Fruit fly (Drosophila melanogaster) whole organism, embryonic: ENCODE results near the gene Sox100B.
A peak's percentile ranks its signal among the peaks of the same experiment; 100 is the strongest.

Experiments used
- ATbp ChIP-seq: fragments of 200-800 bp; sonication (Bioruptor generic); optimal IDR thresholded peaks from 2 replicates; lab custom pipeline; 2017; ENCODE audit warnings: missing biosample characterization, mild to moderate bottlenecking, missing genetic modification characterization, missing genetic modification reagents
- Abd-B ChIP-seq: fragments of 200-800 bp; sonication (Bioruptor generic); optimal IDR thresholded peaks from 2 replicates; lab custom pipeline; 2018; ENCODE audit warnings: missing biosample characterization, mild to moderate bottlenecking, missing genetic modification characterization, moderate library complexity
- Adf1 ChIP-seq: fragments of 200-800 bp; sonication (Bioruptor generic); IDR thresholded peaks from 2 replicates; pipeline ENCODE4 v1.3.6; 2022; ENCODE audit warnings: missing biosample characterization, missing genetic modification characterization
- Atf-2 ChIP-seq: fragments of 200-800 bp; sonication (Bioruptor generic); optimal IDR thresholded peaks from 2 replicates; lab custom pipeline; 2016; ENCODE audit warnings: missing biosample characterization, missing genetic modification characterization
- CG10431 ChIP-seq: fragments of 200-800 bp; sonication (Bioruptor generic); optimal IDR thresholded peaks from 3 replicates; lab custom pipeline; 2018; ENCODE audit warnings: missing biosample characterization, mild to moderate bottlenecking, missing genetic modification characterization
- CG11696 ChIP-seq: fragments of 200-800 bp; sonication (Bioruptor generic); IDR thresholded peaks from 2 replicates; pipeline ENCODE4 v1.3.6; 2022; ENCODE audit warnings: missing biosample characterization, missing genetic modification characterization
- CG12391 ChIP-seq: fragments of 200-800 bp; sonication (Bioruptor generic); optimal IDR thresholded peaks from 3 replicates; lab custom pipeline; 2018; ENCODE audit warnings: missing biosample characterization, mild to moderate bottlenecking, missing genetic modification characterization, moderate library complexity
- CG12769 ChIP-seq: fragments of 200-800 bp; sonication (Bioruptor generic); optimal IDR thresholded peaks from 2 replicates; lab custom pipeline; 2019; ENCODE audit warnings: missing biosample characterization, mild to moderate bottlenecking, missing genetic modification characterization, moderate library complexity
- CG14860 ChIP-seq: fragments of 200-800 bp; sonication (Bioruptor generic); IDR thresholded peaks from 3 replicates; pipeline ENCODE4 v1.3.6; 2022; ENCODE audit warnings: missing biosample characterization, missing genetic modification characterization; ENCODE audit not compliant: partially characterized antibody
- CG15073 ChIP-seq: fragments of 200-800 bp; sonication (Bioruptor generic); optimal IDR thresholded peaks from 2 replicates; lab custom pipeline; 2016; ENCODE audit warnings: missing biosample characterization, missing genetic modification characterization
- CG17568 ChIP-seq: fragments of 200-800 bp; sonication (Bioruptor generic); optimal IDR thresholded peaks from 2 replicates; lab custom pipeline; 2018; ENCODE audit warnings: missing biosample characterization, mild to moderate bottlenecking, missing genetic modification characterization, moderate library complexity
- CG17802 ChIP-seq: fragments of 200-800 bp; sonication (Bioruptor generic); optimal IDR thresholded peaks from 2 replicates; lab custom pipeline; 2018; ENCODE audit warnings: missing biosample characterization, mild to moderate bottlenecking, missing genetic modification characterization, moderate library complexity
- CG1792 ChIP-seq: fragments of 200-800 bp; sonication (Bioruptor generic); optimal IDR thresholded peaks from 2 replicates; lab custom pipeline; 2016; ENCODE audit warnings: missing biosample characterization, missing genetic modification characterization
- CG2199 ChIP-seq: fragments of 200-800 bp; sonication (Bioruptor generic); IDR thresholded peaks from 3 replicates; pipeline ENCODE4 v1.3.6; 2022; ENCODE audit warnings: missing biosample characterization, missing genetic modification characterization
- CG31365 ChIP-seq: fragments of 200-800 bp; sonication (Bioruptor generic); optimal IDR thresholded peaks from 2 replicates; lab custom pipeline; 2018; ENCODE audit warnings: missing biosample characterization, mild to moderate bottlenecking, missing genetic modification characterization
- CG3163 ChIP-seq: fragments of 200-800 bp; sonication (Bioruptor generic); optimal IDR thresholded peaks from 3 replicates; lab custom pipeline; 2016; ENCODE audit warnings: missing biosample characterization, missing genetic modification characterization
- CG3847 ChIP-seq: fragments of 200-800 bp; sonication (Bioruptor generic); IDR thresholded peaks from 2 replicates; pipeline ENCODE4 v1.3.6; 2022; ENCODE audit warnings: missing biosample characterization, missing genetic modification characterization
- CG3995 ChIP-seq: fragments of 200-800 bp; sonication (Bioruptor generic); optimal IDR thresholded peaks from 3 replicates; lab custom pipeline; 2016; ENCODE audit warnings: missing biosample characterization, missing genetic modification characterization
- CG4707 ChIP-seq: fragments of 200-800 bp; sonication (Bioruptor generic); optimal IDR thresholded peaks from 2 replicates; lab custom pipeline; 2018; ENCODE audit warnings: missing biosample characterization, mild to moderate bottlenecking, missing genetic modification characterization, moderate library complexity
- CG5245 ChIP-seq: fragments of 200-800 bp; sonication (Bioruptor generic); optimal IDR thresholded peaks from 3 replicates; lab custom pipeline; 2016; ENCODE audit warnings: missing biosample characterization, missing genetic modification characterization
- CG7786 ChIP-seq: fragments of 200-800 bp; sonication (Bioruptor generic); optimal IDR thresholded peaks from 2 replicates; lab custom pipeline; 2016; ENCODE audit warnings: missing biosample characterization, missing genetic modification characterization
- CG8290 ChIP-seq, 3 experiments: fragments of 200-800 bp; sonication (Bioruptor generic); optimal IDR thresholded peaks; 2 replicates each; lab custom pipeline; 2016 to 2019; ENCODE audit warnings: missing biosample characterization in 3 of 3, missing genetic modification characterization in 3 of 3, mild to moderate bottlenecking in 2 of 3, moderate library complexity in 1 of 3
- CG8359 ChIP-seq: fragments of 200-800 bp; sonication (Bioruptor generic); optimal IDR thresholded peaks from 2 replicates; lab custom pipeline; 2017; ENCODE audit warnings: missing biosample characterization, mild to moderate bottlenecking, missing genetic modification characterization, borderline replicate concordance
- CG9215 ChIP-seq: fragments of 200-800 bp; sonication (Bioruptor generic); IDR thresholded peaks from 2 replicates; pipeline ENCODE4 v1.3.6; 2022; ENCODE audit warnings: missing biosample characterization, missing genetic modification characterization
- CG9609 ChIP-seq: fragments of 200-800 bp; sonication (Bioruptor generic); optimal IDR thresholded peaks from 3 replicates; lab custom pipeline; 2016; ENCODE audit warnings: missing biosample characterization, missing genetic modification characterization
- Chrac-16 ChIP-seq: fragments of 200-800 bp; sonication (Bioruptor generic); optimal IDR thresholded peaks from 3 replicates; lab custom pipeline; 2016; ENCODE audit warnings: missing biosample characterization, missing genetic modification characterization
- HLHmδ ChIP-seq: fragments of 200-800 bp; sonication (Bioruptor generic); optimal IDR thresholded peaks from 2 replicates; lab custom pipeline; 2018; ENCODE audit warnings: missing biosample characterization, mild to moderate bottlenecking, missing genetic modification characterization, moderate library complexity
- Hand ChIP-seq: fragments of 200-800 bp; sonication (Bioruptor generic); optimal IDR thresholded peaks from 2 replicates; lab custom pipeline; 2017; ENCODE audit warnings: mild to moderate bottlenecking, missing biosample characterization, missing genetic modification reagents, missing genetic modification characterization
- Lpt ChIP-seq: fragments of >200 bp; optimal IDR thresholded peaks from 2 replicates; lab custom pipeline; 2018; ENCODE audit warnings: missing biosample characterization, missing genetic modification characterization
- MESR4 ChIP-seq: fragments of 200-800 bp; sonication (Bioruptor generic); optimal IDR thresholded peaks from 2 replicates; lab custom pipeline; 2018; ENCODE audit warnings: missing biosample characterization, mild to moderate bottlenecking, missing genetic modification characterization, moderate library complexity
- Mrtf ChIP-seq: fragments of 200-800 bp; sonication (Bioruptor generic); IDR thresholded peaks from 3 replicates; pipeline ENCODE4 v1.3.6; 2022; ENCODE audit warnings: missing biosample characterization, missing genetic modification characterization
- Ssrp ChIP-seq: fragments of 200-800 bp; sonication (Bioruptor generic); optimal IDR thresholded peaks from 2 replicates; lab custom pipeline; 2018; ENCODE audit warnings: missing biosample characterization, mild to moderate bottlenecking, missing genetic modification characterization, moderate library complexity
- TFAM ChIP-seq: fragments of 200-800 bp; sonication (Bioruptor generic); optimal IDR thresholded peaks from 2 replicates; lab custom pipeline; 2017; ENCODE audit warnings: missing biosample characterization, missing genetic modification characterization, inconsistent platforms
- cg ChIP-seq: fragments of 200-800 bp; sonication (Bioruptor generic); optimal IDR thresholded peaks from 3 replicates; lab custom pipeline; 2019; ENCODE audit warnings: missing biosample characterization, mild to moderate bottlenecking, missing genetic modification characterization, moderate library complexity
- dati ChIP-seq: fragments of 200-800 bp; sonication (Bioruptor generic); IDR thresholded peaks from 2 replicates; pipeline ENCODE4 v1.3.6; 2022; ENCODE audit warnings: missing biosample characterization, missing genetic modification characterization
- dysf ChIP-seq: fragments of 200-800 bp; sonication (Bioruptor generic); IDR thresholded peaks from 3 replicates; pipeline ENCODE4 v1.3.6; 2022; ENCODE audit warnings: missing biosample characterization, missing genetic modification characterization
- esg ChIP-seq: fragments of 200-800 bp; sonication (Bioruptor generic); conservative IDR thresholded peaks from 2 replicates; pipeline ENCODE4 v1.3.6; 2022; ENCODE audit warnings: missing biosample characterization, missing genetic modification characterization
- eve ChIP-seq, 2 experiments: fragments of >200 bp; optimal IDR thresholded peaks; 2 replicates each; lab custom pipeline; 2017; ENCODE audit warnings: missing biosample characterization in 2 of 2, missing genetic modification characterization in 2 of 2
- gcm ChIP-seq: fragments of 200-800 bp; sonication (Bioruptor generic); optimal IDR thresholded peaks from 2 replicates; lab custom pipeline; 2019; ENCODE audit warnings: missing biosample characterization, mild to moderate bottlenecking, missing genetic modification characterization, moderate library complexity
- hth ChIP-seq: fragments of >200 bp; optimal IDR thresholded peaks from 2 replicates; lab custom pipeline; 2017; ENCODE audit warnings: inconsistent platforms
- lilli ChIP-seq: fragments of 200-800 bp; sonication (Bioruptor generic); optimal IDR thresholded peaks from 3 replicates; lab custom pipeline; 2016; ENCODE audit warnings: missing biosample characterization, missing genetic modification characterization
- luna ChIP-seq: fragments of 200-800 bp; sonication (Bioruptor generic); optimal IDR thresholded peaks from 2 replicates; lab custom pipeline; 2016; ENCODE audit warnings: missing biosample characterization, missing genetic modification characterization
- org-1 ChIP-seq: fragments of 200-800 bp; sonication (Bioruptor generic); optimal IDR thresholded peaks from 2 replicates; lab custom pipeline; 2017; ENCODE audit warnings: missing biosample characterization, missing genetic modification characterization
- phol ChIP-seq: fragments of 200-800 bp; sonication (Bioruptor generic); optimal IDR thresholded peaks from 3 replicates; lab custom pipeline; 2018; ENCODE audit warnings: missing biosample characterization, mild to moderate bottlenecking, missing genetic modification characterization, moderate library complexity
- so ChIP-seq: fragments of 200-800 bp; sonication (Bioruptor generic); IDR thresholded peaks from 3 replicates; pipeline ENCODE4 v1.3.6; 2022; ENCODE audit warnings: missing biosample characterization, missing genetic modification characterization
- sqz ChIP-seq: fragments of 200-800 bp; sonication (Bioruptor generic); optimal IDR thresholded peaks from 3 replicates; lab custom pipeline; 2018; ENCODE audit warnings: missing biosample characterization, mild to moderate bottlenecking, missing genetic modification characterization
- stwl ChIP-seq: fragments of 200-800 bp; sonication (Bioruptor generic); optimal IDR thresholded peaks from 3 replicates; lab custom pipeline; 2018; ENCODE audit warnings: missing biosample characterization, mild to moderate bottlenecking, missing genetic modification characterization, moderate library complexity
- toy ChIP-seq: fragments of 200-800 bp; sonication (Bioruptor generic); IDR thresholded peaks from 2 replicates; pipeline ENCODE4 v1.3.6; 2022; ENCODE audit warnings: missing biosample characterization, missing genetic modification characterization
- yki ChIP-seq: fragments of >200 bp; optimal IDR thresholded peaks from 3 replicates; lab custom pipeline; 2018

Sox100B gene

DNA sequence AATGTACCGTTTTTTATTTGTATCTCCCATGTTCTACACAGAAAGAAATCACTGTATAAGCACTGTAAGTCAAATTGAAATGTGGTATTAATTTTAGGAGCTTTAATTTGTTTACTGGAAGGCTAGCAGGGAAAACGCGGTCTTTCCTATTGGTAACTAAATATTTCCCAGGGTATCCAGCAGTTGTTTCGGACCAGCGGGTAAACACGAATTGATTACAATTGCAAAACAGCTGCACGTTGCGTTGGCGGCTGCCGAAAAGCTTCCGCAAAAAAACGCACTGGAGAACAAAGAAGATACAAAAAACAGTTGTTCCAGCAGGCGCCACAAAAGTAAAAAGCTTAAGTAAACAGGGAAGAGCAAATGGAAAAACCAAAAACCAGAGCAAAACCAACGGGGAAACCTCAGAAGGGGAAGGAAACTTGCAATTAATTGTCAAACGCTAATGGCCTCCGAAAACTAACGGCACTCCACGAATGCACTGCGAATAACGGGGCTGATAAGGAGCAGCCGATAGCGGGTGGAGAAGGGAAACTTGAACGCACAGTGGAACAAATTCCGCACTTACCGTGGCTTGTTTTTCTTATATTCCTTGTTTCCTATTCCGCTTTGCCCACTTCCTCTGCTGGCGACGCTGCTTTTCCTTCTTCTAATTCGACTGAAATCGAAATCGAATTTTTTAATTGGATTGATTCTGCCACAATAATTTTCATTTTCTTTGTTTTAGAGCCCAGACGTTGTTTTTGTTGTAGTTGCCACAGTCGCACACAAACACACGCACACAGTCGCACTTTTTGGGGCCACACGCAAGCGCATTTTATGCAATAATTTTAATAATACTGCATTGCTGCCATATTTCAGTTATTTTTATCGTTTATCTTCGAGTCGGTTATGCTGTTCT is 5.0 kb upstream of the Sox100B start (continued):
- TF ChIP-seq CG8290 (GFP tag; optimal IDR thresholded peaks at IDR 0.05; lab: Kevin White, UChicago) (no peak), CG8290 (tag; optimal IDR thresholded peaks at IDR 0.05; lab: Kevin White, UChicago) (no peak), CG4707 (GFP tag; lab: Kevin White, UChicago) (peak; percentile 87), esg (GFP tag; lab: Robert Waterston, UW) (0 out of 2 replicates have a peak, but pooled peaks have one; percentile 23), dysf (GFP tag; lab: Robert Waterston, UW) (no peak), CG14860 (0 out of 3 replicates have a peak, but pooled peaks have one; percentile 39), stwl (tag; lab: Kevin White, UChicago) (no peak), Ssrp (tag; lab: Kevin White, UChicago) (peak; percentile 13), CG7786 (GFP tag; lab: Kevin White, UChicago) (peak; percentile 30), TFAM (GFP tag; lab: Kevin White, UChicago) (no peak), HLHmδ (no peak), toy (no peak), CG10431 (GFP tag; lab: Kevin White, UChicago) (no peak), Atf-2 (GFP tag; lab: Kevin White, UChicago) (peak; percentile 14), eve (GFP tag; optimal IDR thresholded peaks at IDR 0.05; lab: Kevin White, UChicago) (peak; percentile 9 to 64), org-1 (GFP tag; lab: Kevin White, UChicago) (no peak), ATbp (GFP tag; lab: Kevin White, UChicago) (no peak), CG1792 (no peak), CG17568 (GFP tag; lab: Kevin White, UChicago) (no peak), Adf1 (GFP tag; lab: Robert Waterston, UW) (no peak), gcm (GFP tag; lab: Kevin White, UChicago) (no peak), CG3995 (no peak), CG8359 (GFP tag; lab: Kevin White, UChicago) (no peak), CG31365 (no peak), hth (no peak), CG5245 (GFP tag; lab: Kevin White, UChicago) (no peak), CG12769 (tag; lab: Kevin White, UChicago) (no peak), CG9609 (GFP tag; lab: Kevin White, UChicago) (peak; percentile 61), CG3163 (GFP tag; lab: Kevin White, UChicago) (no peak), CG12391 (no peak), Lpt (GFP tag; lab: Kevin White, UChicago) (no peak), Abd-B (peak; percentile 3), Chrac-16 (GFP tag; lab: Kevin White, UChicago) (peak; percentile 49), so (GFP tag; lab: Robert Waterston, UW) (peak; percentile 38; the same call in 1 of the 3 replicates), Mrtf (GFP tag; lab: Robert Waterston, UW) (no peak), sqz (no peak), CG9215 (GFP tag; lab: Robert Waterston, UW) (no peak), dati (GFP tag; lab: Robert Waterston, UW) (0 out of 2 replicates have a peak, but pooled peaks have one; percentile 30), CG15073 (GFP tag; lab: Kevin White, UChicago) (no peak), luna (no peak), CG2199 (GFP tag; lab: Robert Waterston, UW) (no peak), CG11696 (GFP tag; lab: Robert Waterston, UW) (peak; percentile 34; the same call in 1 of the 2 replicates), yki (lab: Kevin White, UChicago) (no peak), cg (GFP tag; lab: Kevin White, UChicago) (no peak), CG3847 (GFP tag; lab: Robert Waterston, UW) (no peak; the same call in 1 of the 2 replicates), Hand (GFP tag; lab: Kevin White, UChicago) (no peak), phol (tag; lab: Kevin White, UChicago) (peak; percentile 48), MESR4 (GFP tag; lab: Kevin White, UChicago) (no peak), lilli (GFP tag; lab: Kevin White, UChicago) (peak; percentile 25), CG17802 (tag; lab: Kevin White, UChicago) (peak; percentile 20)
